Worm (Caenorhabditis elegans) whole organism, L3 larva: ENCODE measurements around the gene mec-7.
A peak's percentile ranks its signal among the peaks of the same experiment; 100 is the strongest.

ENCODE experiments used
- R02D3.7 ChIP-seq: fragments of 150-350 bp; optimal IDR thresholded peaks from 2 replicates; lab custom pipeline; 2014; ENCODE audit warnings: missing biosample characterization, missing genetic modification characterization
- ZK546.5 ChIP-seq: sonication (generic microtip); optimal IDR thresholded peaks from 2 replicates; lab custom pipeline; 2017; ENCODE audit warnings: missing biosample characterization, missing genetic modification characterization
- aly-2 ChIP-seq: fragments of 150-350 bp; optimal IDR thresholded peaks from 2 replicates; lab custom pipeline; 2014; ENCODE audit warnings: missing biosample characterization, missing genetic modification characterization
- ama-1 ChIP-seq: fragments of 150-350 bp; optimal IDR thresholded peaks from 2 replicates; lab custom pipeline; 2018
- ceh-16 ChIP-seq: sonication (generic microtip); optimal IDR thresholded peaks from 2 replicates; lab custom pipeline; 2017; ENCODE audit warnings: missing biosample characterization, missing genetic modification characterization
- ceh-28 ChIP-seq: fragments of 150-350 bp; optimal IDR thresholded peaks from 2 replicates; lab custom pipeline; 2014; ENCODE audit warnings: missing biosample characterization, missing genetic modification reagents, missing genetic modification characterization
- ceh-82 ChIP-seq: fragments of 150-350 bp; optimal IDR thresholded peaks from 2 replicates; lab custom pipeline; 2014; ENCODE audit warnings: missing biosample characterization, missing genetic modification characterization
- ceh-9 ChIP-seq: sonication (generic microtip); optimal IDR thresholded peaks from 2 replicates; lab custom pipeline; 2018; ENCODE audit warnings: missing biosample characterization, missing genetic modification characterization
- daf-12 ChIP-seq: fragments of 150-350 bp; optimal IDR thresholded peaks from 2 replicates; lab custom pipeline; 2014; ENCODE audit warnings: missing biosample characterization, missing genetic modification reagents, missing genetic modification characterization
- egl-27 ChIP-seq: sonication (generic microtip); optimal IDR thresholded peaks from 4 replicates; lab custom pipeline; 2017; ENCODE audit warnings: missing biosample characterization, missing genetic modification reagents, missing genetic modification characterization
- egl-5 ChIP-seq: fragments of 150-350 bp; optimal IDR thresholded peaks from 2 replicates; lab custom pipeline; 2017; ENCODE audit warnings: missing biosample characterization, missing genetic modification reagents, missing genetic modification characterization, inconsistent platforms
- elt-1 ChIP-seq: fragments of 150-350 bp; optimal IDR thresholded peaks from 2 replicates; lab custom pipeline; 2014; ENCODE audit warnings: missing biosample characterization, missing genetic modification characterization
- elt-2 ChIP-seq: sonication (generic microtip); optimal IDR thresholded peaks from 2 replicates; lab custom pipeline; 2016; ENCODE audit warnings: missing genetic modification reagents, mild to moderate bottlenecking, missing genetic modification characterization, missing compliant biosample characterization
- elt-3 ChIP-seq, 3 experiments: fragments of 150-350 bp in 1 of 3; sonication (generic microtip) in 2 of 3; optimal IDR thresholded peaks; 2 replicates in 2 of 3; 4 replicates in 1 of 3; lab custom pipeline; 2014 to 2017; ENCODE audit warnings: missing biosample characterization in 3 of 3, missing genetic modification characterization in 3 of 3
- eor-1 ChIP-seq, 2 experiments: fragments of 150-350 bp; optimal IDR thresholded peaks; 2 replicates each; lab custom pipeline; 2014 to 2018; ENCODE audit warnings: missing biosample characterization in 2 of 2, missing genetic modification characterization in 2 of 2
- fkh-10 ChIP-seq: sonication (generic microtip); optimal IDR thresholded peaks from 2 replicates; lab custom pipeline; 2017; ENCODE audit warnings: missing biosample characterization, missing genetic modification reagents, missing genetic modification characterization
- fkh-2 ChIP-seq: fragments of 150-350 bp; optimal IDR thresholded peaks from 2 replicates; lab custom pipeline; 2014; ENCODE audit warnings: missing biosample characterization, missing genetic modification reagents, missing genetic modification characterization
- fos-1 ChIP-seq: fragments of 150-350 bp; optimal IDR thresholded peaks from 2 replicates; lab custom pipeline; 2014; ENCODE audit warnings: missing biosample characterization, missing genetic modification characterization
- hmg-11 ChIP-seq: sonication (generic microtip); optimal IDR thresholded peaks from 2 replicates; lab custom pipeline; 2016; ENCODE audit warnings: missing genetic modification characterization, missing compliant biosample characterization
- jun-1 ChIP-seq: fragments of 150-350 bp; optimal IDR thresholded peaks from 2 replicates; lab custom pipeline; 2014; ENCODE audit warnings: missing biosample characterization, missing genetic modification reagents, missing genetic modification characterization
- lin-15B ChIP-seq: fragments of 150-350 bp; optimal IDR thresholded peaks from 2 replicates; lab custom pipeline; 2014; ENCODE audit warnings: missing biosample characterization, missing genetic modification characterization
- lin-39 ChIP-seq: fragments of 150-350 bp; optimal IDR thresholded peaks from 2 replicates; lab custom pipeline; 2018; ENCODE audit warnings: missing biosample characterization, missing genetic modification reagents, missing genetic modification characterization
- lsy-12 ChIP-seq: sonication (generic microtip); optimal IDR thresholded peaks from 2 replicates; lab custom pipeline; 2016; ENCODE audit warnings: mild to moderate bottlenecking, missing genetic modification characterization, missing compliant biosample characterization
- mdl-1 ChIP-seq: fragments of 150-350 bp; optimal IDR thresholded peaks from 2 replicates; lab custom pipeline; 2014; ENCODE audit warnings: missing biosample characterization, missing genetic modification characterization
- mml-1 ChIP-seq: fragments of 150-350 bp; sonication (generic microtip); optimal IDR thresholded peaks from 3 replicates; lab custom pipeline; 2014; ENCODE audit warnings: missing biosample characterization, missing genetic modification characterization
- nfya-1 ChIP-seq: sonication (generic microtip); optimal IDR thresholded peaks from 2 replicates; lab custom pipeline; 2017; ENCODE audit warnings: missing genetic modification characterization, mild to moderate bottlenecking, missing compliant biosample characterization, antibody characterized with exemption, moderate library complexity; ENCODE audit not compliant: insufficient read depth
- nhr-11 ChIP-seq: fragments of 150-350 bp; optimal IDR thresholded peaks from 2 replicates; lab custom pipeline; 2014; ENCODE audit warnings: missing biosample characterization, missing genetic modification characterization
- nhr-12 ChIP-seq: fragments of 150-350 bp; optimal IDR thresholded peaks from 2 replicates; lab custom pipeline; 2014; ENCODE audit warnings: missing biosample characterization, missing genetic modification characterization
- nhr-23 ChIP-seq: fragments of 150-350 bp; optimal IDR thresholded peaks from 2 replicates; lab custom pipeline; 2014; ENCODE audit warnings: missing biosample characterization, missing genetic modification reagents, missing genetic modification characterization
- nhr-237 ChIP-seq: fragments of 150-350 bp; optimal IDR thresholded peaks from 2 replicates; lab custom pipeline; 2014; ENCODE audit warnings: missing biosample characterization, missing genetic modification characterization
- nhr-25 ChIP-seq: sonication (generic microtip); optimal IDR thresholded peaks from 2 replicates; lab custom pipeline; 2017; ENCODE audit warnings: missing biosample characterization, missing genetic modification characterization
- nhr-28 ChIP-seq: fragments of 150-350 bp; optimal IDR thresholded peaks from 2 replicates; lab custom pipeline; 2014; ENCODE audit warnings: missing biosample characterization, missing genetic modification characterization
- nhr-43 ChIP-seq: sonication (generic microtip); optimal IDR thresholded peaks from 2 replicates; lab custom pipeline; 2016; ENCODE audit warnings: mild to moderate bottlenecking, missing genetic modification characterization, missing compliant biosample characterization; ENCODE audit not compliant: poor library complexity, severe bottlenecking
- nhr-67 ChIP-seq: fragments of 150-350 bp; optimal IDR thresholded peaks from 2 replicates; lab custom pipeline; 2014; ENCODE audit warnings: missing biosample characterization, missing genetic modification characterization
- nhr-76 ChIP-seq: fragments of 150-350 bp; sonication (generic microtip); optimal IDR thresholded peaks from 5 replicates; lab custom pipeline; 2014; ENCODE audit warnings: missing biosample characterization, missing genetic modification characterization
- nhr-77 ChIP-seq: fragments of 150-350 bp; optimal IDR thresholded peaks from 2 replicates; lab custom pipeline; 2014; ENCODE audit warnings: missing biosample characterization, missing genetic modification characterization
- pha-4 ChIP-seq: fragments of 150-350 bp; optimal IDR thresholded peaks from 2 replicates; lab custom pipeline; 2014; ENCODE audit warnings: missing biosample characterization, missing genetic modification reagents, missing genetic modification characterization
- pqm-1 ChIP-seq: fragments of 150-350 bp; optimal IDR thresholded peaks from 2 replicates; lab custom pipeline; 2017; ENCODE audit warnings: missing biosample characterization, missing genetic modification characterization, inconsistent platforms
- sea-2 ChIP-seq: fragments of 150-350 bp; sonication (generic microtip); optimal IDR thresholded peaks from 4 replicates; lab custom pipeline; 2014; ENCODE audit warnings: missing biosample characterization, missing genetic modification reagents, missing genetic modification characterization
- skn-1 ChIP-seq: fragments of 150-350 bp; optimal IDR thresholded peaks from 2 replicates; lab custom pipeline; 2014; ENCODE audit warnings: missing biosample characterization, missing genetic modification characterization
- snpc-4 ChIP-seq: fragments of 150-350 bp; optimal IDR thresholded peaks from 2 replicates; lab custom pipeline; 2014; ENCODE audit warnings: missing biosample characterization, missing genetic modification characterization
- tbx-2 ChIP-seq: sonication (generic microtip); optimal IDR thresholded peaks from 2 replicates; lab custom pipeline; 2016; ENCODE audit warnings: mild to moderate bottlenecking, missing genetic modification characterization, missing compliant biosample characterization
- unc-39 ChIP-seq: sonication (generic microtip); optimal IDR thresholded peaks from 4 replicates; lab custom pipeline; 2017; ENCODE audit warnings: missing biosample characterization, missing genetic modification characterization
- unc-62 ChIP-seq: fragments of 150-350 bp; sonication (generic microtip); optimal IDR thresholded peaks from 4 replicates; lab custom pipeline; 2014; ENCODE audit warnings: missing biosample characterization, missing genetic modification reagents, missing genetic modification characterization
- zag-1 ChIP-seq: fragments of 150-350 bp; optimal IDR thresholded peaks from 2 replicates; lab custom pipeline; 2014; ENCODE audit warnings: missing biosample characterization, missing genetic modification characterization
- ztf-11 ChIP-seq: fragments of 150-350 bp; optimal IDR thresholded peaks from 2 replicates; lab custom pipeline; 2014; ENCODE audit warnings: missing biosample characterization, missing genetic modification characterization
- ztf-4 ChIP-seq: fragments of 150-350 bp; optimal IDR thresholded peaks from 2 replicates; lab custom pipeline; 2014; ENCODE audit warnings: missing biosample characterization, missing genetic modification characterization

mec-7 gene

ce11 chrX:7823108-7823704, 46.7 kb upstream of the mec-7 start, which contains the start of gene eef-1A.2:
Gene eef-1A.2 (plus strand): TSS chrX:7823654.
- TF ChIP-seq nhr-23 (peak; percentile 91), ceh-9 (tag; lab: Kevin White, UChicago) (peak; percentile 29), egl-27 (tag; lab: Kevin White, UChicago) (peak; percentile 77), lin-15B (tag; lab: Kevin White, UChicago) (peak; percentile 93), mml-1 (no peak), pha-4 (tag; lab: Kevin White, UChicago) (peak; percentile 99), fkh-10 (GFP tag; lab: Kevin White, UChicago) (peak; percentile 99), aly-2 (tag; lab: Kevin White, UChicago) (no peak), nhr-43 (tag; lab: Kevin White, UChicago) (peak; percentile 61), sea-2 (no peak), pqm-1 (peak; percentile 84), fkh-2 (tag; lab: Kevin White, UChicago) (peak; percentile 74), nhr-11 (peak; percentile 81), R02D3.7 (tag; lab: Kevin White, UChicago) (peak; percentile 79), ztf-4 (tag; lab: Kevin White, UChicago) (peak; percentile 51), zag-1 (peak; percentile 43), daf-12 (tag; lab: Kevin White, UChicago) (no peak), jun-1 (tag; lab: Kevin White, UChicago) (peak; percentile 96), nhr-237 (no peak), ama-1 (lab: Kevin White, UChicago) (peak; percentile 70), skn-1 (tag; lab: Kevin White, UChicago) (peak; percentile 89), nhr-67 (tag; lab: Kevin White, UChicago) (no peak), ceh-28 (tag; lab: Kevin White, UChicago) (peak; percentile 98), nhr-76 (no peak), hmg-11 (peak; percentile 83), fos-1 (tag; lab: Kevin White, UChicago) (peak; percentile 35), unc-62 (peak; percentile 75), mdl-1 (tag; lab: Kevin White, UChicago) (peak; percentile 95), lin-39 (tag; lab: Kevin White, UChicago) (peak; percentile 98), tbx-2 (tag; lab: Kevin White, UChicago) (peak; percentile 76), nhr-12 (tag; lab: Kevin White, UChicago) (no peak), ztf-11 (tag; lab: Kevin White, UChicago) (no peak), nhr-25 (peak; percentile 93), egl-5 (tag; lab: Kevin White, UChicago) (peak; percentile 96), elt-2 (tag; lab: Kevin White, UChicago) (peak; percentile 86), elt-1 (tag; lab: Kevin White, UChicago) (peak; percentile 52), nhr-77 (tag; lab: Kevin White, UChicago) (peak; percentile 71), snpc-4 (tag; lab: Kevin White, UChicago) (peak; percentile 78), lsy-12 (tag; lab: Kevin White, UChicago) (peak; percentile 92), eor-1 (tag; optimal IDR thresholded peaks at IDR 0.05; lab: Kevin White, UChicago) (peak in 1 of 2 experiments; percentile 18), nfya-1 (tag; lab: Kevin White, UChicago) (peak; percentile 98), ceh-16 (tag; lab: Kevin White, UChicago) (peak; percentile 49), nhr-28 (tag; lab: Kevin White, UChicago) (no peak), ceh-82 (peak; percentile 29), elt-3 (tag; optimal IDR thresholded peaks at IDR 0.05; lab: Kevin White, UChicago) (peak in 1 of 3 experiments; percentile 82), unc-39 (tag; lab: Kevin White, UChicago) (no peak), ZK546.5 (tag; lab: Kevin White, UChicago) (peak; percentile 12)
